Worm (Caenorhabditis elegans): Measurements from ENCODE around the gene unc-4.

DNA sequence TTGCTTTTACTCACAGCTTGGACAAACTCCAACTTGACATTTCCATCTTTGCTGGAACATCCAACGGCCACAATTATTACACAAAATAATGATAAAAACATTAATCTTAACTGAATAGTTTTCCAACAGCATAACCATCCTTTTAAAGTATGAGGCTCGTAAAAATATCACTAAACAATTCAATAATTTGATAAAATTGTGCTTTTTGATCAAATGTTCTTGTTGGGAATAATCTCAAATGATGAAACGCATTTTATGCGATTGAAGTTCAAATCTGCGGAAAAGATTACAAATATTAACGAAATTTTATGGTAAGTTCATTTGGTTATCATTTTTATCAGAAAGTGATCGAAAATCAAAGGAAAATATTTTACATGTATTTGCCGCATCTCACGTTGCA is 20.3 kb upstream of the unc-4 start, which contains the start of gene pho-10:
- TF ChIP-seq klf-2 (GFP tag; conservative IDR thresholded peaks at IDR 0.05) (no peak), ref-1 (GFP tag; conservative IDR thresholded peaks at IDR 0.05) (no peak), T22C8.4 (GFP tag; IDR thresholded peaks at IDR 0.05) (no peak), cog-1 (tag; optimal IDR thresholded peaks at IDR 0.05) (no peak), ztf-29 (GFP tag; IDR thresholded peaks at IDR 0.05) (no peak), ztf-23 (GFP tag; IDR thresholded peaks at IDR 0.05) (no peak), flt-1 (GFP tag; IDR thresholded peaks at IDR 0.05) (no peak), tab-1 (GFP tag; IDR thresholded peaks at IDR 0.05) (no peak)

All from whole organism, midembryonic.